Worm (Caenorhabditis elegans): ENCODE measurements around the gene cyp-13A1.

- no peak for TF ChIP-seq zip-8 (tag; optimal IDR thresholded peaks at IDR 0.05)
- TF ChIP-seq mep-1 (tag; optimal IDR thresholded peaks at IDR 0.05): no peak
Observed at ce11 chrII:9773892-9774581, 7.8 kb downstream of the cyp-13A1 start, which contains the start of gene ZK1321.4.

All from whole organism, mixed stage, embryonic.